Fruit fly (Drosophila melanogaster) whole organism, prepupa: ENCODE data around the gene Wnt4.
A peak's percentile ranks its signal among the peaks of the same experiment; 100 is the strongest.

ENCODE experiments used
- Blimp-1 ChIP-seq: fragments of 200-800 bp; sonication (Bioruptor generic); optimal IDR thresholded peaks from 3 replicates; lab custom pipeline; 2017; ENCODE audit warnings: missing biosample characterization, missing genetic modification characterization, mild to moderate bottlenecking, moderate library complexity, missing genetic modification reagents
- CG11902 ChIP-seq: fragments of 200-800 bp; sonication (Bioruptor generic); optimal IDR thresholded peaks from 3 replicates; lab custom pipeline; 2016; ENCODE audit warnings: missing biosample characterization, missing genetic modification characterization
- CG16779 ChIP-seq: fragments of 200-800 bp; sonication (Bioruptor generic); optimal IDR thresholded peaks from 3 replicates; lab custom pipeline; 2017; ENCODE audit warnings: missing biosample characterization, mild to moderate bottlenecking, missing genetic modification characterization
- CG32006 ChIP-seq: fragments of 200-800 bp; sonication (Bioruptor generic); optimal IDR thresholded peaks from 3 replicates; lab custom pipeline; 2017; ENCODE audit warnings: missing biosample characterization, mild to moderate bottlenecking, missing genetic modification characterization
- CG4318 ChIP-seq: fragments of 200-800 bp; sonication (Bioruptor generic); optimal IDR thresholded peaks from 3 replicates; lab custom pipeline; 2017; ENCODE audit warnings: missing biosample characterization, mild to moderate bottlenecking, missing genetic modification characterization
- CG6163 ChIP-seq: fragments of 200-800 bp; sonication (Bioruptor generic); IDR thresholded peaks from 3 replicates; pipeline ENCODE4 v1.3.6; 2022; ENCODE audit warnings: missing biosample characterization, missing genetic modification characterization
- CG6276 ChIP-seq: fragments of 200-800 bp; sonication (Bioruptor generic); optimal IDR thresholded peaks from 2 replicates; lab custom pipeline; 2017; ENCODE audit warnings: missing biosample characterization, mild to moderate bottlenecking, missing genetic modification characterization
- CG6808 ChIP-seq: fragments of 200-800 bp; sonication (Bioruptor generic); optimal IDR thresholded peaks from 3 replicates; lab custom pipeline; 2017; ENCODE audit warnings: missing biosample characterization, missing genetic modification characterization, mild to moderate bottlenecking, moderate library complexity, missing genetic modification reagents
- CG7368 ChIP-seq: fragments of 200-800 bp; sonication (Bioruptor generic); optimal IDR thresholded peaks from 3 replicates; lab custom pipeline; 2016; ENCODE audit warnings: missing biosample characterization, missing genetic modification characterization
- CG8119 ChIP-seq: fragments of 200-800 bp; sonication (Bioruptor generic); IDR thresholded peaks from 3 replicates; pipeline ENCODE4 v1.3.6; 2022; ENCODE audit warnings: missing biosample characterization, missing genetic modification characterization
- Eip75B ChIP-seq: fragments of 200-800 bp; sonication (Bioruptor generic); optimal IDR thresholded peaks from 3 replicates; lab custom pipeline; 2016; ENCODE audit warnings: missing biosample characterization, missing genetic modification characterization
- Eip78C ChIP-seq: fragments of 200-800 bp; sonication (Bioruptor generic); peaks from one replicate; lab custom pipeline; 2016; ENCODE audit warnings: missing biosample characterization, missing genetic modification characterization
- Eip93F ChIP-seq: fragments of 200-800 bp; sonication (Bioruptor generic); optimal IDR thresholded peaks from 2 replicates; lab custom pipeline; 2016; ENCODE audit warnings: missing biosample characterization, mild to moderate bottlenecking, missing genetic modification characterization
- Ets21C ChIP-seq: fragments of 200-800 bp; sonication (Bioruptor generic); optimal IDR thresholded peaks from 3 replicates; lab custom pipeline; 2016; ENCODE audit warnings: missing biosample characterization, missing genetic modification characterization
- Hr4 ChIP-seq: fragments of 200-800 bp; sonication (Bioruptor generic); optimal IDR thresholded peaks from 3 replicates; lab custom pipeline; 2016; ENCODE audit warnings: missing biosample characterization, missing genetic modification characterization
- Sox102F ChIP-seq: fragments of 200-800 bp; sonication (Bioruptor generic); optimal IDR thresholded peaks from 2 replicates; lab custom pipeline; 2016; ENCODE audit warnings: missing biosample characterization, mild to moderate bottlenecking, missing genetic modification characterization
- acj6 ChIP-seq: fragments of 200-800 bp; sonication (Bioruptor generic); optimal IDR thresholded peaks from 3 replicates; lab custom pipeline; 2016; ENCODE audit warnings: missing biosample characterization, missing genetic modification characterization
- dac ChIP-seq: fragments of 200-800 bp; sonication (Bioruptor generic); optimal IDR thresholded peaks from 2 replicates; lab custom pipeline; 2017; ENCODE audit warnings: missing biosample characterization, mild to moderate bottlenecking, missing genetic modification characterization
- dsx ChIP-seq: fragments of 200-800 bp; optimal IDR thresholded peaks from 3 replicates; lab custom pipeline; 2019; ENCODE audit warnings: missing biosample characterization, mild to moderate bottlenecking, missing genetic modification characterization, moderate library complexity; ENCODE audit not compliant: poor library complexity, severe bottlenecking
- eg ChIP-seq: fragments of 200-800 bp; sonication (Bioruptor generic); IDR thresholded peaks from 3 replicates; pipeline ENCODE4 v1.3.6; 2022; ENCODE audit warnings: missing biosample characterization, missing genetic modification characterization
- fkh ChIP-seq: fragments of 200-800 bp; sonication (Bioruptor generic); optimal IDR thresholded peaks from 3 replicates; lab custom pipeline; 2017; ENCODE audit warnings: missing biosample characterization, mild to moderate bottlenecking, missing genetic modification characterization, moderate library complexity
- net ChIP-seq: fragments of 200-800 bp; sonication (Bioruptor generic); optimal IDR thresholded peaks from 3 replicates; lab custom pipeline; 2016; ENCODE audit warnings: missing biosample characterization, missing genetic modification characterization
- pdm3 ChIP-seq: fragments of 200-800 bp; sonication (Bioruptor generic); optimal IDR thresholded peaks from 3 replicates; lab custom pipeline; 2016; ENCODE audit warnings: missing biosample characterization, missing genetic modification characterization
- spab ChIP-seq: fragments of 200-800 bp; sonication (Bioruptor generic); optimal IDR thresholded peaks from 2 replicates; lab custom pipeline; 2017; ENCODE audit warnings: missing biosample characterization, mild to moderate bottlenecking, missing genetic modification characterization, missing genetic modification reagents
- ss ChIP-seq, 2 experiments: fragments of 200-800 bp; sonication (Bioruptor generic); optimal IDR thresholded peaks; 2 replicates in 1 of 2; 3 replicates in 1 of 2; lab custom pipeline; 2017 to 2018; ENCODE audit warnings: mild to moderate bottlenecking in 2 of 2, missing biosample characterization in 2 of 2, missing genetic modification characterization in 2 of 2, moderate library complexity in 1 of 2
- svp ChIP-seq: fragments of 200-800 bp; sonication (Bioruptor generic); peaks from one replicate; lab custom pipeline; 2016; ENCODE audit warnings: missing biosample characterization, missing genetic modification characterization
- topi ChIP-seq: fragments of 200-800 bp; sonication (Bioruptor generic); optimal IDR thresholded peaks from 3 replicates; lab custom pipeline; 2016; ENCODE audit warnings: missing biosample characterization, missing genetic modification characterization
- vri ChIP-seq: fragments of 200-800 bp; sonication (Bioruptor generic); optimal IDR thresholded peaks from 3 replicates; lab custom pipeline; 2016; ENCODE audit warnings: missing biosample characterization, mild to moderate bottlenecking, missing genetic modification characterization

Wnt4 gene

DNA sequence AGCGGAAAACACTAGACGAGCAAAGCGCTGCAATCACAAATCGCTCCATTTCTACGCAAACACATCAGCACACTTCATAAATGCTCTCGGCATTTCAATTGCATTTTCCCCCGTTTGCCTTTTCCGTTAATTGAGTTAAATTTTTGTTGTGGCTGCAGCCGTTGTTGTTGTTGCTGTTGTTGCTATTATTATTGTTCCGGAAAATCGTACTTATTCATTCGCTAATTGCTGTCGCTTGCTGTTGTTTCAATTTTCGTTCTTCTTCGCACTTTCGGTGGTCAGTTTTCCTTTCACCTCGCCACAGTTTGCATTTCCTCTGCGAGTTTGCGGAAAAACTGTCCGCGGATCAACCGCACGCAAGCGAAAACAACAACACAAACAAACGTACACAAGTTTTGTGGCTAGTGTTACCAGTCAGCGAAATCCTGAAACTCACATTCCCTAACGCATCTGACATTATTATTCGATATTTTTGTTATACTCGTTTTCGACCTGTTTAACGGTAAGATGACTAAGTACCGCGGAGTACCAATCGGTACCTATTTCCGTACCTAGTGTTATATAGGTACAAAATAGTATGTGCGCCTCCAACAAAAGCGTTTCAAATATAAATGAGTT, 57.2 kb downstream of the Wnt4 start, which contains the start of gene CG13784 (continued):
- TF ChIP-seq Eip78C (peak; percentile 77), Eip93F (GFP tag; lab: Kevin White, UChicago) (no peak), dsx (GFP tag; lab: Kevin White, UChicago) (no peak), topi (no peak), Hr4 (GFP tag; lab: Kevin White, UChicago) (peak; percentile 23), Ets21C (no peak), CG6276 (no peak), dac (GFP tag; lab: Kevin White, UChicago) (no peak)

DNA sequence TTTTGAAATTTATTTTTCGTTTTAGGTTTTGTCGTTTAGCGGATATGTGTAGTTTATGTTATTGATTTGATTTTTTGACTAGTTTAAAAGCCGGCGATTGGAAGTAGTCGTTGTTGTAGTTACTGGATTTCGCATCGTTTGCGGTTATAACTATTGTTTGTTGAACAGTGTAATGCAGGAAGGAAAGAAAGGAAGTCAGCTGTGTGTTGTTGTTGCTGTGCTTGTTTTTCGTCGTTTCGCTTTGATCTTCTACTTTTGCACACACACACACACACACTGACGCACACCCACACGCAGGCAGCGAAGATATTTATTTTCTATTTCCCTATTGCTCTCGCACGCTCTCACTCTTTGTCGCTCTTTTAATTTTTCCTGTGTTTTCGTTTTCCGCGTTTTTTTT, 57.8 kb downstream of the Wnt4 start:
- no peak for TF ChIP-seq CG8119 (GFP tag; lab: Robert Waterston, UW)
- peak; percentile 29 for TF ChIP-seq Eip78C
- no peak for TF ChIP-seq net (GFP tag; lab: Kevin White, UChicago)
- peak; percentile 6 for TF ChIP-seq CG32006 (GFP tag; lab: Kevin White, UChicago)
- 0 out of 3 replicates have a peak, but pooled peaks have one; percentile 34 for TF ChIP-seq CG6163 (GFP tag; lab: Robert Waterston, UW)
- TF ChIP-seq eg (GFP tag; lab: Robert Waterston, UW), result 0 out of 3 replicates have a peak, but pooled peaks have one; percentile 11

DNA sequence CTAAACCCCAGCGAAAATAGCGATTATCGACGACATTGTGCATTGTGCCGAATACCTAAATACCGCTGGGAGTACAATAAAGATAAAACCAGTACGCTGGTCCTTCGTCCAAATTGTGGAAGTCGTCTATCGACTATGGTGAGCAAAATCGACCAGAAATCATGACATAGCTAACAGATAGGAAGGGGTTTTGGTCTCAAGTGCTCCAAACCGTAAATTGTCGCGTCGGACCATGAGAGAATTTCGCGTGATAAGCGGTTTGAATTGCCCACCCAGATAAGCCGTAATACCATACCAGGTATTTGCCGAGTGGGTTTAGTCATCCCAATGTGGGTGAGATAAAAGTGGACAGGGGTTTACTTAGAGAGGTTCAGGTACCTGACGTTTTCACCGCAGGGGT, 59.0 kb downstream of the Wnt4 start:
- TF ChIP-seq CG6163 (GFP tag; lab: Robert Waterston, UW) (0 out of 3 replicates have a peak, but pooled peaks have one; percentile 22), svp (GFP tag; lab: Kevin White, UChicago) (no peak), CG6808 (GFP tag; lab: Kevin White, UChicago) (no peak), Eip78C (peak; percentile 10), vri (GFP tag; lab: Kevin White, UChicago) (peak; percentile 71), fkh (GFP tag; lab: Kevin White, UChicago) (peak; percentile 42), Eip93F (GFP tag; lab: Kevin White, UChicago) (peak; percentile 8)
- TF ChIP-seq, all 60 proteins: peak for 5

- TF ChIP-seq spab (GFP tag; lab: Kevin White, UChicago) (no peak), acj6 (GFP tag; lab: Kevin White, UChicago) (no peak), fkh (GFP tag; lab: Kevin White, UChicago) (peak; percentile 50), CG6163 (GFP tag; lab: Robert Waterston, UW) (no peak), Eip78C (peak; percentile 45), Eip93F (GFP tag; lab: Kevin White, UChicago) (no peak), Ets21C (no peak)
- TF ChIP-seq, all 60 proteins: peak for 2
Observed at dm6 chr2L:7217059-7217458, 59.9 kb downstream of the Wnt4 start.

dm6 chr2L:7216272-7216671, 60.7 kb downstream of the Wnt4 start:
- TF ChIP-seq CG6163 (GFP tag; lab: Robert Waterston, UW), result no peak
- TF ChIP-seq Eip75B (GFP tag; lab: Kevin White, UChicago), result no peak
- TF ChIP-seq CG4318 (GFP tag; lab: Kevin White, UChicago), result no peak
- TF ChIP-seq dsx (GFP tag; lab: Kevin White, UChicago), result no peak
- peak; percentile 50 for TF ChIP-seq Eip78C
- no peak for TF ChIP-seq CG7368
- TF ChIP-seq ss (GFP tag; optimal IDR thresholded peaks at IDR 0.05; lab: Kevin White, UChicago), result peak in 1 of 2 experiments; percentile 66
- no peak for TF ChIP-seq spab (GFP tag; lab: Kevin White, UChicago)
- no peak for TF ChIP-seq CG11902 (GFP tag; lab: Kevin White, UChicago)
- TF ChIP-seq CG16779, result no peak
- no peak for TF ChIP-seq Blimp-1 (GFP tag; lab: Kevin White, UChicago)
- no peak for TF ChIP-seq pdm3 (GFP tag; lab: Kevin White, UChicago)
- TF ChIP-seq svp (GFP tag; lab: Kevin White, UChicago), result peak; percentile 34
- peak; percentile 3 for TF ChIP-seq Sox102F

DNA sequence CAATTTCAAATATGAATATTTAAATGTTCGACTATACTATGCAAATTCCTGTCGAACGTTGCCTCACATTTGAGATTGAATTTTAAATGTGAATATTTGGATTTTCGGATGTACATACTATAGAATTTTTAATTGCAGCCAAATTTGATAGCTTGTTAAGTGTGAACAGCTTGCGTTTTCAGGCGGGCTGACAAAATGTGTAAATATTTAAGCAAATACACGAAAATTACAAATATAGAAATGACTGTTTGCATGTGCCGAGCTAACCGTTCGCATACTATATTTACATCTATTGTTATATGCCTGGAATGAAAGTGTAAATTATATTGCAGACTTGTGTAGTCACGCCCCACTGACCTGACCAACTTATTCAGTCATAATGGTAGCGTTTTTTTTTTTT, 61.3 kb downstream of the Wnt4 start:
- peak; percentile 82 for TF ChIP-seq fkh (GFP tag; lab: Kevin White, UChicago)
- no peak for TF ChIP-seq topi
